Fruit fly (Drosophila melanogaster) whole organism, wandering third instar larva: ENCODE measurements around the gene CG15864.

Source experiments
- Sp1 ChIP-seq: fragments of 200-800 bp; sonication (Bioruptor generic); optimal IDR thresholded peaks from 3 replicates; lab custom pipeline; 2019; ENCODE audit warnings: missing biosample characterization, mild to moderate bottlenecking, missing genetic modification characterization, moderate library complexity
- br ChIP-seq: fragments of 200-800 bp; sonication (Bioruptor generic); optimal IDR thresholded peaks from 2 replicates; lab custom pipeline; 2016; ENCODE audit warnings: missing biosample characterization, missing genetic modification characterization
- brk ChIP-seq: fragments of 200-800 bp; sonication (Bioruptor generic); optimal IDR thresholded peaks from 2 replicates; lab custom pipeline; 2016; ENCODE audit warnings: missing biosample characterization, mild to moderate bottlenecking, missing genetic modification characterization
- pan ChIP-seq: fragments of >200 bp; optimal IDR thresholded peaks from 2 replicates; lab custom pipeline; 2017
- psq ChIP-seq: fragments of 200-800 bp; sonication (Bioruptor generic); optimal IDR thresholded peaks from 3 replicates; lab custom pipeline; 2017; ENCODE audit warnings: missing biosample characterization, mild to moderate bottlenecking, missing genetic modification characterization, moderate library complexity
- rgr ChIP-seq: fragments of 200-800 bp; sonication (Bioruptor generic); optimal IDR thresholded peaks from 3 replicates; lab custom pipeline; 2016; ENCODE audit warnings: missing biosample characterization, mild to moderate bottlenecking, missing genetic modification characterization

DNA sequence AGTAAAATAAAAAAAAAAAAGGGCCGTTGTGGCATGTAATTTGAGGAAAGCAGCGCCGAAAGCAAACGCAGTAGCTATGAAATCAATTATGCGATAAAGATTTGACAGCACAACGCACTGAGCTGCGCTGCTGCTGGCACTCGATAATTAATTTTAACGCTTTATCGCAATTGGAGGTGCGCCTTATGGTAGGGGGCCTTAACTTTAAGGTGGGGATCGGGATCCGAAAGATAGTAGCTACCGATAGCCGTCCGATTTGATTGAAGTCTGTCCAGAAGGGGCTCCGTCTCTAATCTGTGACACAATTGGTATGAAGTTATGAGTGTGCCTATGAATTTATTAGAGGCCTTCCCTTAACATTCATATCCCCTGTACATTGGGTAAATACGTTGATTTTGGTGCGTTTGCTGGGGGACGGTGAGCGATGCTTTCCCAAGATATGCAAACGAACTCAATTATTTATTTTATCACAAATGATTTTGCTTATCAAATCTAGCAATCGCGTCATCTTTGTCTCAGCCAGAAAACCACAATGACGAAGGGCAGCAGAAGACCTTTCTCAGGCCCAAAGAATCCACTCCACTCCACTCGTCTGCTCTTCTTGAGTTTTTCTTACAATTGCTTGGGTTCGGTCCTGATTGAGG, 39.7 kb upstream of the CG15864 start:
- no peak for TF ChIP-seq pan
- no peak for TF ChIP-seq psq (GFP tag; lab: Kevin White, UChicago)
- TF ChIP-seq br (GFP tag; lab: Kevin White, UChicago), result peak; percentile 21
- no peak for TF ChIP-seq Sp1 (GFP tag; lab: Kevin White, UChicago)
- TF ChIP-seq rgr, result no peak
- TF ChIP-seq brk (GFP tag; lab: Kevin White, UChicago), result no peak
